Fruit fly (Drosophila melanogaster): Measurements from ENCODE around the gene CG11251.

DNA sequence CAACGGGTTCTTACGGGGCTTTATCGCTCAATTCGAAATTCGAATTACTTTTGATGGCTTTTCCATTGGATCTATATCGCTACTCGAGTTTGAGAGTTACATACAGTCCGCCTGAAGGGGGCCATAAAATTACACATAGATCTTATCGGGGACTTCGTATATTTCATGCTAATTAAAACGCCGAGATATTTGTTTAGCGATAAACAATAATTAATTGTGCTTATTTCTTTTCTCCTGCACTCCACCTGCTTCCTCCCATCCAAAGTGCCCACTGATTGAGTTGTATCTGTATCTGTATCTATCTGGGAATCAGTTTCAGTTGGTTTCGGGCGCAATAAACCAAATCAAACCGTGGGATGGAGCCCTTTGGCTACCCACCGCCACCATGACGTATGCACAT is 24.1 kb downstream of the CG11251 start:
- TF ChIP-seq psq (optimal IDR thresholded peaks at IDR 0.05) (no peak), usp (GFP tag; optimal IDR thresholded peaks at IDR 0.05) (no peak), EcR (GFP tag; optimal IDR thresholded peaks at IDR 0.05) (no peak)

Data from whole organism.